Fruit fly (Drosophila melanogaster) whole organism, embryonic: ENCODE results near the gene CG9270.

ENCODE experiments used
- B-H2 ChIP-seq: fragments of 200-800 bp; sonication (Bioruptor generic); optimal IDR thresholded peaks from 2 replicates; lab custom pipeline; 2018; ENCODE audit warnings: missing biosample characterization, mild to moderate bottlenecking, missing genetic modification characterization
- BtbVII ChIP-seq: fragments of 200-800 bp; sonication (Bioruptor generic); optimal IDR thresholded peaks from 3 replicates; lab custom pipeline; 2017; ENCODE audit warnings: missing biosample characterization, mild to moderate bottlenecking, missing genetic modification characterization
- CG10366 ChIP-seq: fragments of 200-800 bp; sonication (Bioruptor generic); IDR thresholded peaks from 2 replicates; pipeline ENCODE4 v1.3.6; 2022; ENCODE audit warnings: missing biosample characterization, missing genetic modification characterization
- CG10543 ChIP-seq: fragments of 200-800 bp; sonication (Bioruptor generic); optimal IDR thresholded peaks from 3 replicates; lab custom pipeline; 2017; ENCODE audit warnings: missing biosample characterization, mild to moderate bottlenecking, missing genetic modification characterization, moderate library complexity
- CG11085 ChIP-seq: fragments of 200-800 bp; sonication (Bioruptor generic); IDR thresholded peaks from 2 replicates; pipeline ENCODE4 v1.3.6; 2022; ENCODE audit warnings: missing biosample characterization, missing genetic modification characterization
- CG11247 ChIP-seq: fragments of 200-800 bp; sonication (Bioruptor generic); IDR thresholded peaks from 2 replicates; pipeline ENCODE4 v1.3.6; 2022; ENCODE audit warnings: missing biosample characterization, missing genetic modification characterization
- CG11695 ChIP-seq: fragments of 200-800 bp; sonication (Bioruptor generic); IDR thresholded peaks from 3 replicates; pipeline ENCODE4 v1.3.6; 2022; ENCODE audit warnings: missing biosample characterization, missing genetic modification characterization
- CG12219 ChIP-seq: fragments of 200-800 bp; sonication (Bioruptor generic); optimal IDR thresholded peaks from 3 replicates; lab custom pipeline; 2018; ENCODE audit warnings: missing biosample characterization, mild to moderate bottlenecking, missing genetic modification characterization
- CG12391 ChIP-seq: fragments of 200-800 bp; sonication (Bioruptor generic); optimal IDR thresholded peaks from 3 replicates; lab custom pipeline; 2018; ENCODE audit warnings: missing biosample characterization, mild to moderate bottlenecking, missing genetic modification characterization, moderate library complexity
- CG16815 ChIP-seq: fragments of 200-800 bp; sonication (Bioruptor generic); optimal IDR thresholded peaks from 3 replicates; lab custom pipeline; 2017; ENCODE audit warnings: missing biosample characterization, mild to moderate bottlenecking, missing genetic modification characterization
- CG3726 ChIP-seq: fragments of 200-800 bp; sonication (Bioruptor generic); IDR thresholded peaks from 3 replicates; pipeline ENCODE4, ENCODE4 v1.3.6; 2022; ENCODE audit warnings: missing biosample characterization, missing genetic modification characterization
- CG3995 ChIP-seq: fragments of 200-800 bp; sonication (Bioruptor generic); optimal IDR thresholded peaks from 3 replicates; lab custom pipeline; 2016; ENCODE audit warnings: missing biosample characterization, missing genetic modification characterization
- CG4328 ChIP-seq: fragments of 200-800 bp; sonication (Bioruptor generic); optimal IDR thresholded peaks from 3 replicates; lab custom pipeline; 2017; ENCODE audit warnings: missing biosample characterization, missing genetic modification reagents, missing genetic modification characterization
- CG4820 ChIP-seq: fragments of 200-800 bp; sonication (Bioruptor generic); optimal IDR thresholded peaks from 3 replicates; lab custom pipeline; 2016; ENCODE audit warnings: missing biosample characterization, missing genetic modification characterization
- CG5953 ChIP-seq: fragments of 200-800 bp; sonication (Bioruptor generic); IDR thresholded peaks from 2 replicates; pipeline ENCODE4 v1.3.6; 2022; ENCODE audit warnings: missing biosample characterization, missing genetic modification characterization
- CG8944 ChIP-seq: fragments of 200-800 bp; sonication (Bioruptor generic); optimal IDR thresholded peaks from 3 replicates; lab custom pipeline; 2016; ENCODE audit warnings: missing biosample characterization, missing genetic modification characterization
- CHES-1-like ChIP-seq: fragments of 200-800 bp; sonication (Bioruptor generic); optimal IDR thresholded peaks from 2 replicates; lab custom pipeline; 2016; ENCODE audit warnings: missing biosample characterization, missing genetic modification characterization
- Doc3 ChIP-seq: fragments of 200-800 bp; sonication (Bioruptor generic); IDR thresholded peaks from 3 replicates; pipeline ENCODE4 v1.3.6; 2022; ENCODE audit warnings: missing biosample characterization, missing genetic modification characterization; ENCODE audit not compliant: partially characterized antibody
- Gsc ChIP-seq: fragments of 200-800 bp; sonication (Bioruptor generic); IDR thresholded peaks from 2 replicates; pipeline ENCODE4 v1.3.6; 2022; ENCODE audit warnings: missing biosample characterization, missing genetic modification characterization
- Hey ChIP-seq: fragments of 200-800 bp; sonication (Bioruptor generic); optimal IDR thresholded peaks from 3 replicates; lab custom pipeline; 2018; ENCODE audit warnings: missing biosample characterization, mild to moderate bottlenecking, missing genetic modification characterization
- Max ChIP-seq: fragments of 200-800 bp; sonication (Bioruptor generic); optimal IDR thresholded peaks from 2 replicates; lab custom pipeline; 2016; ENCODE audit warnings: missing biosample characterization, mild to moderate bottlenecking, missing genetic modification characterization
- Nf-YC ChIP-seq: fragments of 200-800 bp; optimal IDR thresholded peaks from 3 replicates; lab custom pipeline; 2019; ENCODE audit warnings: missing biosample characterization, mild to moderate bottlenecking, missing genetic modification characterization, moderate library complexity
- NfI ChIP-seq: fragments of 200-800 bp; sonication (Bioruptor generic); optimal IDR thresholded peaks from 3 replicates; lab custom pipeline; 2018; ENCODE audit warnings: missing biosample characterization, mild to moderate bottlenecking, missing genetic modification characterization, moderate library complexity
- Side ChIP-seq: fragments of 200-800 bp; sonication (Bioruptor generic); optimal IDR thresholded peaks from 2 replicates; lab custom pipeline; 2016; ENCODE audit warnings: missing biosample characterization, missing genetic modification characterization
- Xrp1 ChIP-seq: fragments of 200-800 bp; sonication (Bioruptor generic); IDR thresholded peaks from 2 replicates; pipeline ENCODE4 v1.3.6; 2022; ENCODE audit warnings: missing biosample characterization, missing genetic modification characterization
- ab ChIP-seq: fragments of 200-800 bp; sonication (Bioruptor generic); optimal IDR thresholded peaks from 2 replicates; lab custom pipeline; 2016; ENCODE audit warnings: missing biosample characterization, missing genetic modification characterization
- ara ChIP-seq: fragments of 200-800 bp; sonication (Bioruptor generic); IDR thresholded peaks from 2 replicates; pipeline ENCODE4 v1.3.6; 2022; ENCODE audit warnings: missing biosample characterization, missing genetic modification characterization
- ash1 ChIP-seq: fragments of 200-800 bp; sonication (Bioruptor generic); optimal IDR thresholded peaks from 2 replicates; lab custom pipeline; 2018; ENCODE audit warnings: missing biosample characterization, mild to moderate bottlenecking, missing genetic modification characterization
- bbx ChIP-seq: fragments of 200-800 bp; sonication (Bioruptor generic); IDR thresholded peaks from 2 replicates; pipeline ENCODE4 v1.3.6; 2022; ENCODE audit warnings: missing biosample characterization, missing genetic modification characterization; ENCODE audit not compliant: partially characterized antibody
- bcd ChIP-seq: fragments of 200-800 bp; sonication (Bioruptor generic); optimal IDR thresholded peaks from 2 replicates; lab custom pipeline; 2017; ENCODE audit warnings: missing biosample characterization, mild to moderate bottlenecking, missing genetic modification characterization
- bigmax ChIP-seq: fragments of 200-800 bp; sonication (Bioruptor generic); optimal IDR thresholded peaks from 2 replicates; lab custom pipeline; 2018; ENCODE audit warnings: missing biosample characterization, mild to moderate bottlenecking, missing genetic modification characterization
- btn ChIP-seq: fragments of 200-800 bp; sonication (Bioruptor generic); optimal IDR thresholded peaks from 2 replicates; lab custom pipeline; 2016; ENCODE audit warnings: missing biosample characterization, missing genetic modification characterization
- fd96Cb ChIP-seq: fragments of 200-800 bp; sonication (Bioruptor generic); optimal IDR thresholded peaks from 2 replicates; lab custom pipeline; 2018; ENCODE audit warnings: missing biosample characterization, mild to moderate bottlenecking, missing genetic modification characterization, moderate library complexity
- grau ChIP-seq: fragments of 200-800 bp; optimal IDR thresholded peaks from 3 replicates; lab custom pipeline; 2019; ENCODE audit warnings: missing biosample characterization, mild to moderate bottlenecking, missing genetic modification characterization, moderate library complexity
- gsb-n ChIP-seq: fragments of 200-800 bp; sonication (Bioruptor generic); optimal IDR thresholded peaks from 3 replicates; lab custom pipeline; 2018; ENCODE audit warnings: missing biosample characterization, mild to moderate bottlenecking, missing genetic modification characterization
- luna ChIP-seq: fragments of 200-800 bp; sonication (Bioruptor generic); optimal IDR thresholded peaks from 2 replicates; lab custom pipeline; 2016; ENCODE audit warnings: missing biosample characterization, missing genetic modification characterization
- mld ChIP-seq: fragments of 200-800 bp; sonication (Bioruptor generic); IDR thresholded peaks from 3 replicates; pipeline ENCODE4 v1.3.6; 2022; ENCODE audit warnings: missing biosample characterization, missing genetic modification characterization; ENCODE audit not compliant: partially characterized antibody
- odd ChIP-seq: fragments of 200-800 bp; sonication (Bioruptor generic); optimal IDR thresholded peaks from 2 replicates; lab custom pipeline; 2017; ENCODE audit warnings: missing biosample characterization, mild to moderate bottlenecking, missing genetic modification characterization
- pb ChIP-seq: fragments of 200-800 bp; sonication (Bioruptor generic); optimal IDR thresholded peaks from 3 replicates; lab custom pipeline; 2016; ENCODE audit warnings: missing biosample characterization, missing genetic modification characterization
- pfk ChIP-seq: fragments of 200-800 bp; sonication (Bioruptor generic); optimal IDR thresholded peaks from 2 replicates; lab custom pipeline; 2018; ENCODE audit warnings: missing biosample characterization, mild to moderate bottlenecking, missing genetic modification characterization, moderate library complexity
- pros ChIP-seq: fragments of 200-800 bp; sonication (Bioruptor generic); optimal IDR thresholded peaks from 3 replicates; lab custom pipeline; 2019; ENCODE audit warnings: missing biosample characterization, mild to moderate bottlenecking, missing genetic modification characterization, moderate library complexity
- sc ChIP-seq, 3 experiments: fragments of >200 bp in 2 of 3; fragments of 200-800 bp in 1 of 3; sonication (Bioruptor generic) in 1 of 3; optimal IDR thresholded peaks; 2 replicates in 2 of 3; 3 replicates in 1 of 3; lab custom pipeline; 2017; ENCODE audit warnings: mild to moderate bottlenecking in 1 of 3, missing biosample characterization in 1 of 3, missing genetic modification characterization in 1 of 3, missing genetic modification reagents in 1 of 3
- slou ChIP-seq: fragments of 200-800 bp; sonication (Bioruptor generic); optimal IDR thresholded peaks from 3 replicates; lab custom pipeline; 2016; ENCODE audit warnings: missing biosample characterization, missing genetic modification characterization
- so ChIP-seq: fragments of 200-800 bp; sonication (Bioruptor generic); IDR thresholded peaks from 3 replicates; pipeline ENCODE4 v1.3.6; 2022; ENCODE audit warnings: missing biosample characterization, missing genetic modification characterization
- tap ChIP-seq: fragments of 200-800 bp; optimal IDR thresholded peaks from 3 replicates; lab custom pipeline; 2019; ENCODE audit warnings: missing biosample characterization, mild to moderate bottlenecking, missing genetic modification characterization, moderate library complexity
- toy ChIP-seq: fragments of 200-800 bp; sonication (Bioruptor generic); IDR thresholded peaks from 2 replicates; pipeline ENCODE4 v1.3.6; 2022; ENCODE audit warnings: missing biosample characterization, missing genetic modification characterization
- twi ChIP-seq: fragments of 200-800 bp; optimal IDR thresholded peaks from 2 replicates; lab custom pipeline; 2019; ENCODE audit warnings: missing biosample characterization, mild to moderate bottlenecking, missing genetic modification characterization, moderate library complexity
- zfh2 ChIP-seq: fragments of 200-800 bp; sonication (Bioruptor generic); optimal IDR thresholded peaks from 2 replicates; lab custom pipeline; 2016; ENCODE audit warnings: missing biosample characterization, missing genetic modification characterization

The CG9270 gene

dm6 chr2L:20922196-20923087, 11.5 kb downstream of the CG9270 start, which contains the start of gene Mtp (continued):
- TF ChIP-seq B-H2 (GFP tag; lab: Kevin White, UChicago) (peak; percentile 29), CG16815 (GFP tag; lab: Kevin White, UChicago) (peak; percentile 55), BtbVII (GFP tag; lab: Kevin White, UChicago) (peak; percentile 37), tap (tag; lab: Kevin White, UChicago) (peak; percentile 52), Hey (tag; lab: Kevin White, UChicago) (peak; percentile 27), CG12219 (GFP tag; lab: Kevin White, UChicago) (peak; percentile 79), bigmax (GFP tag; lab: Kevin White, UChicago) (peak; percentile 15), ab (GFP tag; lab: Kevin White, UChicago) (peak; percentile 54), CG10366 (GFP tag; lab: Robert Waterston, UW) (peak; percentile 59), ara (peak; percentile 55), CG4328 (GFP tag; lab: Kevin White, UChicago) (peak; percentile 44), Nf-YC (tag; lab: Kevin White, UChicago) (peak; percentile 27), Side (peak; percentile 82), NfI (GFP tag; lab: Kevin White, UChicago) (peak; percentile 72), grau (tag; lab: Kevin White, UChicago) (peak; percentile 82), CHES-1-like (GFP tag; lab: Kevin White, UChicago) (peak; percentile 86), mld (GFP tag; lab: Robert Waterston, UW) (no peak), toy (GFP tag; lab: Robert Waterston, UW) (no peak), luna (GFP tag; lab: Kevin White, UChicago) (no peak), pros (GFP tag; lab: Kevin White, UChicago) (peak; percentile 24), Gsc (GFP tag; lab: Robert Waterston, UW) (no peak), CG11247 (GFP tag; lab: Robert Waterston, UW) (peak; percentile 61), sc (optimal IDR thresholded peaks at IDR 0.05; lab: Kevin White, UChicago) (no peak), sc (GFP tag; optimal IDR thresholded peaks at IDR 0.05; lab: Kevin White, UChicago) (peak; percentile 67), CG12391 (tag; lab: Kevin White, UChicago) (peak; percentile 76), Xrp1 (GFP tag; lab: Robert Waterston, UW) (peak; percentile 77), fd96Cb (tag; lab: Kevin White, UChicago) (peak; percentile 65), pfk (GFP tag; lab: Kevin White, UChicago) (no peak), odd (GFP tag; lab: Kevin White, UChicago) (peak; percentile 80), CG8944 (GFP tag; lab: Kevin White, UChicago) (peak; percentile 76), CG3726 (GFP tag; lab: Robert Waterston, UW) (no peak; the same call in 2 of the 3 replicates), btn (GFP tag; lab: Kevin White, UChicago) (peak; percentile 60), so (GFP tag; lab: Robert Waterston, UW) (peak; percentile 73; the same call in 2 of the 3 replicates), bcd (GFP tag; lab: Kevin White, UChicago) (peak; percentile 76), CG5953 (GFP tag; lab: Robert Waterston, UW) (peak; percentile 49), pb (GFP tag; lab: Kevin White, UChicago) (peak; percentile 81), twi (tag; lab: Kevin White, UChicago) (peak; percentile 69), CG4820 (peak; percentile 77), CG10543 (GFP tag; lab: Kevin White, UChicago) (peak; percentile 56), CG3995 (peak; percentile 32), zfh2 (GFP tag; lab: Kevin White, UChicago) (peak; percentile 74), CG11085 (GFP tag; lab: Robert Waterston, UW) (0 out of 2 replicates have a peak, but pooled peaks have one; percentile 12), Max (GFP tag; lab: Kevin White, UChicago) (peak; percentile 75), ash1 (no peak), gsb-n (tag; lab: Kevin White, UChicago) (peak; percentile 67), bbx (no peak; the same call in 1 of the 2 replicates), Doc3 (no peak), slou (GFP tag; lab: Kevin White, UChicago) (peak; percentile 39), CG11695 (GFP tag; lab: Robert Waterston, UW) (peak; percentile 68; the same call in 2 of the 3 replicates)
